Worm (Caenorhabditis elegans): ENCODE results near the gene piki-1.

piki-1 gene

ce11 chrX:15200720-15201119 lies 45.5 kb downstream of the piki-1 start (continued):
- TF ChIP-seq madf-9 (GFP tag; conservative IDR thresholded peaks at IDR 0.05) (peak; percentile 89), ceh-28 (tag; optimal IDR thresholded peaks at IDR 0.05) (no peak), ama-1 (optimal IDR thresholded peaks at IDR 0.05) (no peak), pha-4 (GFP tag; IDR thresholded peaks at IDR 0.05) (peak; percentile 90), pha-4 (tag; optimal IDR thresholded peaks at IDR 0.05) (no peak), T26A8.4 (GFP tag; IDR thresholded peaks at IDR 0.05) (peak; percentile 94), mxl-2 (GFP tag; conservative IDR thresholded peaks at IDR 0.05) (peak; percentile 62; the same call in 1 of the 2 replicates), lir-3 (tag; optimal IDR thresholded peaks at IDR 0.05) (peak; percentile 74), unc-130 (GFP tag; optimal IDR thresholded peaks at IDR 0.05) (peak; percentile 36), lin-39 (tag; optimal IDR thresholded peaks at IDR 0.05) (no peak), attf-4 (tag; optimal IDR thresholded peaks at IDR 0.05) (no peak), lin-13 (GFP tag; optimal IDR thresholded peaks at IDR 0.05) (peak; percentile 76), nhr-76 (tag; optimal IDR thresholded peaks at IDR 0.05) (no peak), zip-2 (tag; optimal IDR thresholded peaks at IDR 0.05) (peak; percentile 77), daf-8 (GFP tag; IDR thresholded peaks at IDR 0.05) (peak; percentile 74; the same call in 1 of the 2 replicates), lin-38 (GFP tag; IDR thresholded peaks at IDR 0.05) (peak; percentile 81), set-16 (GFP tag; IDR thresholded peaks at IDR 0.05) (peak; percentile 25; the same call in 1 of the 2 replicates), nhr-102 (tag; optimal IDR thresholded peaks at IDR 0.05) (peak; percentile 86), nhr-11 (tag; optimal IDR thresholded peaks at IDR 0.05) (peak; percentile 59), ctbp-1 (GFP tag; IDR thresholded peaks at IDR 0.05) (peak; percentile 94), nhr-28 (tag; optimal IDR thresholded peaks at IDR 0.05) (peak; percentile 54), fos-1 (tag; optimal IDR thresholded peaks at IDR 0.05) (no peak), dmd-8 (GFP tag; IDR thresholded peaks at IDR 0.05) (peak; percentile 95), gei-8 (GFP tag; optimal IDR thresholded peaks at IDR 0.05) (peak; percentile 68), nhr-77 (tag; optimal IDR thresholded peaks at IDR 0.05) (peak; percentile 54)

ce11 chrX:15200146-15200545 lies 46.1 kb downstream of the piki-1 start:
- peak; percentile 49 for TF ChIP-seq fkh-10 (GFP tag; optimal IDR thresholded peaks at IDR 0.05)
- no peak for TF ChIP-seq Y105C5A.15 (GFP tag; IDR thresholded peaks at IDR 0.05)
- TF ChIP-seq arid-1 (GFP tag; conservative IDR thresholded peaks at IDR 0.05): no peak
- TF ChIP-seq ctbp-1 (GFP tag; IDR thresholded peaks at IDR 0.05): 0 out of 2 replicates have a peak, but pooled peaks have one; percentile 31
- peak; percentile 13 for TF ChIP-seq ces-1 (GFP tag; optimal IDR thresholded peaks at IDR 0.05)
- TF ChIP-seq nhr-10 (tag; optimal IDR thresholded peaks at IDR 0.05): no peak

ce11 chrX:15199052-15199451 lies 47.1 kb downstream of the piki-1 start, which contains the start of gene snt-7:
TSS of gene snt-7 (minus strand) at chrX:15199152.
- TF ChIP-seq hif-1 (tag; optimal IDR thresholded peaks at IDR 0.05): no peak
- TF ChIP-seq unc-62 (GFP tag; optimal IDR thresholded peaks at IDR 0.05 in 1 of 2): peak in 1 of 2 experiments; percentile 25
- no peak for TF ChIP-seq unc-62 (tag; optimal IDR thresholded peaks at IDR 0.05)
- no peak for TF ChIP-seq spr-1 (tag; optimal IDR thresholded peaks at IDR 0.05)
- no peak for TF ChIP-seq daf-12 (tag; optimal IDR thresholded peaks at IDR 0.05)

- TF ChIP-seq lin-29 (GFP tag; IDR thresholded peaks at IDR 0.05) (no peak), unc-62 (GFP tag; optimal IDR thresholded peaks at IDR 0.05 in 1 of 2) (peak in 1 of 2 experiments; percentile 12), unc-62 (tag; optimal IDR thresholded peaks at IDR 0.05) (no peak), sdz-12 (GFP tag; optimal IDR thresholded peaks at IDR 0.05) (no peak)
Observed at ce11 chrX:15194283-15194682, 51.9 kb downstream of the piki-1 start, which contains the start of gene phat-6. TSS of gene phat-6 (minus strand) at chrX:15194383.

Data from whole organism, L4 larva.